Worm (Caenorhabditis elegans) whole organism, L1 larva: Measurements from ENCODE around the gene ZK563.2.

Experiments
- C16A3.4 ChIP-seq: fragments of 150-350 bp; optimal IDR thresholded peaks from 2 replicates; lab custom pipeline; 2014; ENCODE audit warnings: missing biosample characterization, missing genetic modification characterization
- aha-1 ChIP-seq: fragments of 150-350 bp; optimal IDR thresholded peaks from 2 replicates; lab custom pipeline; 2014; ENCODE audit warnings: missing biosample characterization, missing genetic modification characterization
- ceh-63 ChIP-seq: fragments of 200-800 bp; sonication (Bioruptor generic); optimal IDR thresholded peaks from 2 replicates; lab custom pipeline; 2018; ENCODE audit warnings: mild to moderate bottlenecking, missing genetic modification characterization, missing compliant biosample characterization
- ceh-82 ChIP-seq, 3 experiments: fragments of 150-350 bp in 1 of 3; sonication (generic microtip) in 2 of 3; optimal IDR thresholded peaks; 2 replicates each; lab custom pipeline; 2014 to 2017; ENCODE audit warnings: missing biosample characterization in 3 of 3, missing genetic modification characterization in 3 of 3
- ceh-90 ChIP-seq: sonication (generic microtip); optimal IDR thresholded peaks from 2 replicates; lab custom pipeline; 2016; ENCODE audit warnings: missing genetic modification characterization, missing compliant biosample characterization
- dsc-1 ChIP-seq: sonication (generic microtip); optimal IDR thresholded peaks from 2 replicates; lab custom pipeline; 2016; ENCODE audit warnings: mild to moderate bottlenecking, missing genetic modification characterization, missing compliant biosample characterization
- efl-1 ChIP-seq, 4 experiments: fragments of 150-350 bp; optimal IDR thresholded peaks in 3 of 4; peaks in 1 of 4; 1 replicate in 1 of 4; 2 replicates in 3 of 4; lab custom pipeline; 2014; ENCODE audit warnings: missing biosample characterization in 2 of 4, missing genetic modification characterization in 2 of 4, missing genetic modification reagents in 2 of 4
- fkh-10 ChIP-seq: sonication (generic microtip); optimal IDR thresholded peaks from 2 replicates; lab custom pipeline; 2017; ENCODE audit warnings: missing biosample characterization, missing genetic modification reagents, missing genetic modification characterization
- fkh-4 ChIP-seq: sonication (generic microtip); optimal IDR thresholded peaks from 2 replicates; lab custom pipeline; 2016; ENCODE audit warnings: missing compliant biosample characterization, missing genetic modification characterization, borderline replicate concordance
- fkh-8 ChIP-seq: sonication (generic microtip); optimal IDR thresholded peaks from 2 replicates; lab custom pipeline; 2016; ENCODE audit warnings: mild to moderate bottlenecking, missing genetic modification characterization, missing compliant biosample characterization
- hlh-17 ChIP-seq: fragments of 200-800 bp; sonication (Bioruptor generic); optimal IDR thresholded peaks from 2 replicates; lab custom pipeline; 2018; ENCODE audit warnings: missing genetic modification characterization, mild to moderate bottlenecking, missing compliant biosample characterization, moderate library complexity, borderline replicate concordance
- hlh-4 ChIP-seq: sonication (generic microtip); optimal IDR thresholded peaks from 2 replicates; lab custom pipeline; 2016; ENCODE audit warnings: mild to moderate bottlenecking, missing genetic modification characterization, missing compliant biosample characterization
- irx-1 ChIP-seq: sonication (generic microtip); optimal IDR thresholded peaks from 2 replicates; lab custom pipeline; 2016; ENCODE audit warnings: missing genetic modification characterization, missing compliant biosample characterization
- isw-1 ChIP-seq: fragments of 200-800 bp; sonication (Bioruptor generic); IDR thresholded peaks from 2 replicates; pipeline ENCODE4 v1.3.6; 2022; ENCODE audit warnings: missing genetic modification characterization, missing compliant biosample characterization
- lin-13 ChIP-seq: fragments of 150-350 bp; optimal IDR thresholded peaks from 2 replicates; lab custom pipeline; 2014; ENCODE audit warnings: missing biosample characterization, missing genetic modification reagents, missing genetic modification characterization
- lir-3 ChIP-seq: sonication (generic microtip); optimal IDR thresholded peaks from 2 replicates; lab custom pipeline; 2016; ENCODE audit warnings: mild to moderate bottlenecking, missing genetic modification characterization, moderate library complexity, missing compliant biosample characterization; ENCODE audit not compliant: poor library complexity
- mep-1 ChIP-seq: fragments of 150-350 bp; optimal IDR thresholded peaks from 2 replicates; lab custom pipeline; 2014; ENCODE audit warnings: missing biosample characterization, missing genetic modification characterization
- nhr-12 ChIP-seq: sonication (generic microtip); optimal IDR thresholded peaks from 2 replicates; lab custom pipeline; 2017; ENCODE audit warnings: missing biosample characterization, missing genetic modification characterization
- nhr-28 ChIP-seq: fragments of 150-350 bp; optimal IDR thresholded peaks from 2 replicates; lab custom pipeline; 2014; ENCODE audit warnings: missing biosample characterization, missing genetic modification characterization
- nhr-47 ChIP-seq: sonication (generic microtip); optimal IDR thresholded peaks from 2 replicates; lab custom pipeline; 2016; ENCODE audit warnings: mild to moderate bottlenecking, missing genetic modification characterization, moderate library complexity, missing compliant biosample characterization
- nhr-71 ChIP-seq: sonication (generic microtip); optimal IDR thresholded peaks from 2 replicates; lab custom pipeline; 2016; ENCODE audit warnings: mild to moderate bottlenecking, missing genetic modification characterization, moderate library complexity, missing compliant biosample characterization
- nhr-90 ChIP-seq: sonication (generic microtip); optimal IDR thresholded peaks from 2 replicates; lab custom pipeline; 2016; ENCODE audit warnings: mild to moderate bottlenecking, missing genetic modification characterization, missing compliant biosample characterization; ENCODE audit not compliant: poor library complexity
- skn-1 ChIP-seq: fragments of 150-350 bp; optimal IDR thresholded peaks from 2 replicates; lab custom pipeline; 2014; ENCODE audit warnings: missing biosample characterization, missing genetic modification characterization
- snpc-4 ChIP-seq: fragments of 150-350 bp; optimal IDR thresholded peaks from 2 replicates; lab custom pipeline; 2014; ENCODE audit warnings: missing biosample characterization, missing genetic modification characterization
- sox-4 ChIP-seq: sonication (generic microtip); optimal IDR thresholded peaks from 2 replicates; lab custom pipeline; 2016; ENCODE audit warnings: missing genetic modification characterization, missing compliant biosample characterization
- tbx-2 ChIP-seq: sonication (generic microtip); optimal IDR thresholded peaks from 2 replicates; lab custom pipeline; 2016; ENCODE audit warnings: missing genetic modification characterization, missing compliant biosample characterization
- unc-30 ChIP-seq: sonication (generic microtip); optimal IDR thresholded peaks from 2 replicates; lab custom pipeline; 2017; ENCODE audit warnings: missing biosample characterization, missing genetic modification characterization
- unc-98 ChIP-seq: fragments of 200-800 bp; sonication (Bioruptor generic); IDR thresholded peaks from 2 replicates; pipeline ENCODE4 v1.3.6; 2022; ENCODE audit warnings: missing genetic modification characterization, missing compliant biosample characterization

ZK563.2 gene

DNA sequence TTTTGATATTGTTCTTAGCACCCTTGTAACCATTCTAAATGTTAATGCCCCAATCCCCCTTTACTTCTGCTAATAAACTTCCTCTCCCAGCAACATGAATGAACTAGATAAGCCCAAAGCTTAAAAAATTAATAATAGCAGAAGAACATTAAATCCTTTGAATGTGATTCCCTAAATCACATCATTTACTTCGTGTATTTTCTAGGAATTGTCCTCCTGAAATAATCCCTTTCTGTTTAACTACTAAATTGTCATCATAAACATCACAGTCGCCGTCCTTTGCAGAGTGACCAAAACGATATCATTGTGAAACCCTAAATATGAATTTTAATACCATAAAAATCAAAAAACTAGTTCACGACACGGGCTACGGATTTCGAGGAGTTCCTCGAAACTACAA is 47.3 kb downstream of the ZK563.2 start (continued):
- TF ChIP-seq hlh-4 (tag; lab: Kevin White, UChicago) (no peak), unc-98 (GFP tag; lab: Robert Waterston, UW) (no peak), mep-1 (no peak), aha-1 (no peak), fkh-10 (GFP tag; lab: Kevin White, UChicago) (no peak), snpc-4 (no peak), lin-13 (no peak), skn-1 (tag; lab: Kevin White, UChicago) (no peak), nhr-90 (tag; lab: Kevin White, UChicago) (no peak), efl-1 (optimal IDR thresholded peaks at IDR 0.05; lab: Kevin White, UChicago) (no peak), efl-1 (GFP tag; optimal IDR thresholded peaks at IDR 0.05 in 1 of 2; lab: Kevin White, UChicago) (no peak), nhr-47 (tag; lab: Kevin White, UChicago) (peak; percentile 17), nhr-12 (tag; lab: Kevin White, UChicago) (no peak), nhr-28 (tag; lab: Kevin White, UChicago) (no peak), ceh-90 (tag; lab: Kevin White, UChicago) (no peak), hlh-17 (GFP tag; lab: Kevin White, UChicago) (no peak), ceh-82 (tag; optimal IDR thresholded peaks at IDR 0.05; lab: Kevin White, UChicago) (no peak), tbx-2 (tag; lab: Kevin White, UChicago) (no peak), fkh-8 (tag; lab: Kevin White, UChicago) (peak; percentile 6), dsc-1 (tag; lab: Kevin White, UChicago) (peak; percentile 87), C16A3.4 (no peak), unc-30 (no peak), nhr-71 (no peak), ceh-63 (GFP tag; lab: Kevin White, UChicago) (no peak), irx-1 (tag; lab: Kevin White, UChicago) (no peak), sox-4 (tag; lab: Kevin White, UChicago) (peak; percentile 34)

DNA sequence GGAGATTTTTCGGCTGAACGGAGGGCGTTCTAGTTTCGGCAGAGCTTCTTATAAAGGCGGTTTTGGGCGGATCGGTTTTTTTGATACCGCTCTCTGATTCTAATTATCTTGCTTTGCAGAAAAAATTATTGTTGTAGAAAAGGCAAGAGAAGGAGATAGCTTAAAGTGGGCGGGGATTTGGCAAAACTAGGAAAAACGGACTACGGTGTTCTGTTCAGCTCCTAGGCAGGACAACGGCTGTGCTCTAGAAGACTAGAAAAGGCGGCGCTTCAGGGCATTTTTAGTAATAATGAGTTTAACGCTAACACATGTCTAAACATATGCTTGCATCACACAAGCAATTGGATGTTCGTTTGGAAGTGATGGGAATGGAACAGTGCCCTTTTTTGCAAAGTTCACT is 50.3 kb downstream of the ZK563.2 start, which contains the start of gene C04F6.7:
C04F6.7 (minus strand) TSS at position 101 of the 400 bp plus-strand sequence.
- TF ChIP-seq mep-1 (no peak), fkh-4 (tag; lab: Kevin White, UChicago) (no peak), lir-3 (tag; lab: Kevin White, UChicago) (no peak), efl-1 (optimal IDR thresholded peaks at IDR 0.05; lab: Kevin White, UChicago) (no peak), efl-1 (GFP tag; optimal IDR thresholded peaks at IDR 0.05 in 1 of 2; lab: Kevin White, UChicago) (no peak), dsc-1 (tag; lab: Kevin White, UChicago) (no peak), isw-1 (GFP tag; lab: Robert Waterston, UW) (no peak)
